Fruit fly (Drosophila melanogaster): ENCODE data around the gene CG13318.
A peak's percentile ranks its signal among the peaks of the same experiment; 100 is the strongest.

The CG13318 gene

DNA sequence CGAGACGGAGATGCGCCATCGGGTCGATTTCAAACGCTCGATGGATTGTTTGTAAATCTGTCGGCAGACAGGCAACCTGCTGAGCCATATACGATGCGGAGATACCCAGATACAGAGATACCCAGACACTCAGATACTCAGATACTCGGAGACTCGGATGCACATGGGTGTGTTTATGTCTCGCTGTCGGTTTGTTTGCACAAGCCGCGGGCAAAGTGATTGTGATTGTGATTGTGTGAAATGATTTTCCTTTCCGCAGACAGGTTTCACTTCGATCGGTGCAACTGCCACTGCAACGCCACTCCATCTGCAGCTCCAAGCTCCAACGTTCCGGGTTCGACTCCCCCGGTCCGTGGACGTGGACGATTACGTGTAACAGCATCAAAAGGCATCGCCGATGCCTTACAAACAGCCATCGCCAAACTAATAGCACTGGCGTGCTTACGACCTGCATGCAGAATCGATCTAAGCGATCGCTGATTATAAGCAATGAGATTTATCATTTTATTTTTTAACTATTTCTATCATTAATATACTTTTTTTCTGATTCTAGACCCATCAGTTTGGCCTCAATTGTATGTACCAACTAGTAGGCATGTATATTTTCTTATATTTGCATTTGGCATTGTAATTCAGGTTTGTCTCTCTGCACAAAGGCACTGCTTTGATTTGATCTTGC lies 16.4 kb upstream of the CG13318 start (continued):
- TF ChIP-seq Hr39 (optimal IDR thresholded peaks at IDR 0.05) (no peak), CG2678 (tag; optimal IDR thresholded peaks at IDR 0.05) (peak; percentile 63), CG6272 (GFP tag; IDR thresholded peaks at IDR 0.05) (peak; percentile 31; the same call in 1 of the 2 replicates), Atf-2 (GFP tag; optimal IDR thresholded peaks at IDR 0.05) (no peak), stc (GFP tag; IDR thresholded peaks at IDR 0.05) (peak; percentile 82), Ptx1 (GFP tag; IDR thresholded peaks at IDR 0.05) (peak; percentile 85), Hand (GFP tag; optimal IDR thresholded peaks at IDR 0.05) (no peak), CG31365 (tag; optimal IDR thresholded peaks at IDR 0.05) (no peak), CG17912 (GFP tag; optimal IDR thresholded peaks at IDR 0.05) (no peak), dimm (GFP tag; IDR thresholded peaks at IDR 0.05) (peak; percentile 71), CG12299 (tag; optimal IDR thresholded peaks at IDR 0.05) (no peak), dmrt99B (tag; optimal IDR thresholded peaks at IDR 0.05) (peak; percentile 81), lbe (GFP tag; optimal IDR thresholded peaks at IDR 0.05) (no peak), CG14710 (tag; optimal IDR thresholded peaks at IDR 0.05) (peak; percentile 14), slbo (GFP tag; IDR thresholded peaks at IDR 0.05) (no peak), Hmx (GFP tag; optimal IDR thresholded peaks at IDR 0.05) (no peak), dati (GFP tag; IDR thresholded peaks at IDR 0.05) (0 out of 2 replicates have a peak, but pooled peaks have one; percentile 21), Fer1 (GFP tag; optimal IDR thresholded peaks at IDR 0.05) (no peak), Adf1 (GFP tag; IDR thresholded peaks at IDR 0.05) (no peak), CG12769 (tag; optimal IDR thresholded peaks at IDR 0.05) (no peak), CG17361 (GFP tag; IDR thresholded peaks at IDR 0.05) (peak; percentile 46; the same call in 1 of the 3 replicates), zfh2 (GFP tag; optimal IDR thresholded peaks at IDR 0.05) (no peak), Rx (GFP tag; IDR thresholded peaks at IDR 0.05) (peak; percentile 77), z (GFP tag; IDR thresholded peaks at IDR 0.05) (no peak), NFAT (GFP tag; IDR thresholded peaks at IDR 0.05) (0 out of 2 replicates have a peak, but pooled peaks have one; percentile 5), CG2120 (GFP tag; optimal IDR thresholded peaks at IDR 0.05) (no peak), Oli (tag; optimal IDR thresholded peaks at IDR 0.05) (peak; percentile 62), CG10979 (tag; optimal IDR thresholded peaks at IDR 0.05) (peak; percentile 53), chif (GFP tag; optimal IDR thresholded peaks at IDR 0.05) (peak in 1 of 2 experiments; percentile 22), CG11695 (GFP tag; IDR thresholded peaks at IDR 0.05) (peak; percentile 52; the same call in 1 of the 3 replicates), al (GFP tag; IDR thresholded peaks at IDR 0.05) (no peak), Xrp1 (GFP tag; IDR thresholded peaks at IDR 0.05) (peak; percentile 62), CG15601 (tag; optimal IDR thresholded peaks at IDR 0.05) (no peak), lov (optimal IDR thresholded peaks at IDR 0.05) (no peak), lov (GFP tag; IDR thresholded peaks at IDR 0.05) (no peak), Sry-δ (GFP tag; optimal IDR thresholded peaks at IDR 0.05) (no peak), Tbp (GFP tag; optimal IDR thresholded peaks at IDR 0.05) (no peak), CG1792 (GFP tag; optimal IDR thresholded peaks at IDR 0.05) (no peak), CG8478 (optimal IDR thresholded peaks at IDR 0.05) (no peak), rib (GFP tag; IDR thresholded peaks at IDR 0.05) (no peak), YL-1 (GFP tag; optimal IDR thresholded peaks at IDR 0.05) (no peak), amos (GFP tag; IDR thresholded peaks at IDR 0.05; ENCODE audit: partially characterized antibody) (no peak), H15 (GFP tag; IDR thresholded peaks at IDR 0.05) (peak; percentile 59; the same call in 1 of the 3 replicates), Ets65A (GFP tag) (no peak), fu2 (GFP tag; optimal IDR thresholded peaks at IDR 0.05) (no peak), tap (tag; optimal IDR thresholded peaks at IDR 0.05) (peak; percentile 69), CG12219 (GFP tag; optimal IDR thresholded peaks at IDR 0.05) (peak; percentile 30), CG8359 (GFP tag; optimal IDR thresholded peaks at IDR 0.05; ENCODE audit: borderline replicate concordance) (no peak), B-H2 (GFP tag; optimal IDR thresholded peaks at IDR 0.05) (no peak), CG15011 (GFP tag; optimal IDR thresholded peaks at IDR 0.05) (no peak), sc (optimal IDR thresholded peaks at IDR 0.05) (no peak), sc (GFP tag; optimal IDR thresholded peaks at IDR 0.05) (no peak)

Data from whole organism, embryonic.